Worm (Caenorhabditis elegans) whole organism, L2 larva: Measurements from ENCODE around the gene H41C03.1.

Source experiments
- ceh-82 ChIP-seq: fragments of 150-350 bp; optimal IDR thresholded peaks from 2 replicates; lab custom pipeline; 2014; ENCODE audit warnings: missing biosample characterization, missing genetic modification characterization
- lsy-2 ChIP-seq, 2 experiments: fragments of 150-350 bp in 1 of 2; sonication (generic microtip) in 1 of 2; optimal IDR thresholded peaks; 2 replicates each; lab custom pipeline; 2014 to 2017; ENCODE audit warnings: missing biosample characterization in 2 of 2, missing genetic modification characterization in 2 of 2

DNA sequence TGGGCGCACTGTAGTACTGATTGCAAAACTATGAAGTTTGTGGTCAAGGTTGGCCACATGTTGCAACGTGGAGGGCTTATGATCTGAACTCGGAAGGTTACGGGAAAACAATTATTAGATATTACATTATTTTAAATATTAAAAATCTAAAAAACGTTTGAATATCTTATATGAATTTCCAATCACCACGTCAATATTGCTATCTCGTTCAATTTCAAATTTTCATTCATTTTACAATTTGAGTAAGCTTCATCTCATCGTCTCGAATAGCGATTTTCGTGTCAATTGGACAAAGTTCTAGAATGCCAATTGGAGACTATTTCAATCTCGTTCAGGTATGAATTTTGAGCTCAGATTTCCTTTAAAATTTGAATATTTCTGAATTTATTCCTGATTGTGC lies 37.9 kb upstream of the H41C03.1 start, which contains the start of gene ZK1248.20:
- no peak for TF ChIP-seq lsy-2 (tag; optimal IDR thresholded peaks at IDR 0.05; lab: Kevin White, UChicago)
- TF ChIP-seq ceh-82 (tag; lab: Kevin White, UChicago), result no peak
